Worm (Caenorhabditis elegans): ENCODE measurements around the gene str-109.

Gene str-109

DNA sequence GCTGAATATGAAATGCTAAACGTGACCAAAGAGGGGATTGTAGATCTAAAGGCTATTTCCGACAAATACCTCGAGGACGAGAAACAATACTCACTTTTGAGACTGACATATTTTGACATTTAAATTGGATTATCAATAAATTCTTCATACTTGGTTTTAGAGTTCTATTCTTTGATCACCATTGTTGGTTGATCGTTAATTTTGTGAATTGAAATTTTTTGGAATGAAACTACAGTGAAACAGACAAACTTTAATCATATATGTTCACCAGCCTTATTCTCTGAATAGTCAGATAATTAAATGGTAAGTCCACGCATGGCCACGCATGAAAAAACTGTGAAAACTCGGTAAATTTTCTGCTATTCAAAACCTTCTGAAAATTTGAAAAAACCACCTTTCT lies 40.6 kb upstream of the str-109 start, which contains the start of gene F11A5.18:
Gene F11A5.18, plus strand, starts transcription at position 301 of the 400 bp plus-strand sequence.
- TF ChIP-seq lin-15B (tag; optimal IDR thresholded peaks at IDR 0.05) (no peak), ZK546.5 (tag; optimal IDR thresholded peaks at IDR 0.05) (no peak), hmg-11 (tag; optimal IDR thresholded peaks at IDR 0.05) (no peak), daf-12 (tag; optimal IDR thresholded peaks at IDR 0.05) (no peak), nhr-12 (tag; optimal IDR thresholded peaks at IDR 0.05) (no peak), nhr-237 (tag; optimal IDR thresholded peaks at IDR 0.05) (no peak)

- TF ChIP-seq nfya-1 (tag; optimal IDR thresholded peaks at IDR 0.05; ENCODE audit: insufficient read depth) (no peak), tbx-2 (tag; optimal IDR thresholded peaks at IDR 0.05) (no peak)
Measured at ce11 chrV:16201730-16202129, 39.7 kb upstream of the str-109 start, which contains the start of gene F11A5.17. TSS of gene F11A5.17 (plus strand) at chrV:16202030.

DNA sequence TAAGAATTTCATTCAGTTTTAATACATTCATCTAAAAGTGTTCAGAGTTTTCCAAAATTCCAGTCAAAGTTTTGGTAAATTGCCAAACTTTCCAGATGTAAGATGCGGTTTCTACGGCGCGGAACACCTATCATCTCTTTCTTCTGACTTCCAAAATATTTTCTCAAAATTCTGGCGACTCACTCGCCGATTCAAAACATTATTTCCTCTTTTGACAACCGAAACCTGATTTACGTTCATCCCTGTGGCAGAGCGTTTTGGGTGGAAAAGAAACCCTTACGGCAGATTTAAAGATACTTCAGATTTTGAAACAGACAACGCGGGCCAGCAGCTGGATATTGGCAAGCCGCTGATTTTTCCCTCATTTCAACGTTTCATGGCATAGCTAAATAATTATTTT lies 36.0 kb upstream of the str-109 start, which contains the start of gene F11A5.5:
Gene F11A5.5, plus strand, starts transcription at position 301 of the 400 bp plus-strand sequence.
- TF ChIP-seq nhr-77 (tag; optimal IDR thresholded peaks at IDR 0.05): no peak
- TF ChIP-seq unc-39 (tag; optimal IDR thresholded peaks at IDR 0.05): no peak
- no peak for TF ChIP-seq elt-1 (tag; optimal IDR thresholded peaks at IDR 0.05)
- no peak for TF ChIP-seq fkh-10 (GFP tag; optimal IDR thresholded peaks at IDR 0.05)
- no peak for TF ChIP-seq nhr-76 (tag; optimal IDR thresholded peaks at IDR 0.05)
- TF ChIP-seq ztf-11 (tag; optimal IDR thresholded peaks at IDR 0.05): no peak

DNA sequence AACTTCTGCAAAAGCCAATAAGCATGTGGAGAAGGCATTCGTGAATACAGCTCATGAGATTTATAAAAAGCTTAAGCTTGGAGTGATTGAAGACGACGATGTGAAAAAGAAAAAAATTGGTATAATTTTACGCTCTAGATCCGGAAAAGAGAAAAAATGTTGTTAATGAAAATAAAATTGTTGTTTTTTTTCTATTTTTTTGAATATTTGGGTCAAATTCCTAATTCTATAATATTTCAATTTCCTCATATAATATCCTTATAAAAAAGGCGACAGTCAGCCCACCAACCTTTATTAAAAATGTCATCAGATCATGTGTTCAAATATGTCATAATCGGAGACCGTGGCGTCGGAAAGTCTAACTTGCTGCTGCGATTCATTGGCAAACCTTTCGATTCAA lies 33.4 kb upstream of the str-109 start, which contains the start of gene rabr-3:
Gene rabr-3, plus strand, starts transcription at position 301 of the 400 bp plus-strand sequence.
- TF ChIP-seq R02D3.7 (tag; optimal IDR thresholded peaks at IDR 0.05): no peak
- no peak for TF ChIP-seq egl-27 (tag; optimal IDR thresholded peaks at IDR 0.05)
- no peak for TF ChIP-seq mml-1 (tag; optimal IDR thresholded peaks at IDR 0.05)
- TF ChIP-seq nhr-77 (tag; optimal IDR thresholded peaks at IDR 0.05): no peak
- TF ChIP-seq nhr-67 (tag; optimal IDR thresholded peaks at IDR 0.05): no peak
- TF ChIP-seq nhr-28 (tag; optimal IDR thresholded peaks at IDR 0.05): no peak
- no peak for TF ChIP-seq sea-2 (GFP tag; optimal IDR thresholded peaks at IDR 0.05)
- TF ChIP-seq ZK546.5 (tag; optimal IDR thresholded peaks at IDR 0.05): no peak
- no peak for TF ChIP-seq ceh-9 (tag; optimal IDR thresholded peaks at IDR 0.05)
- TF ChIP-seq pqm-1 (tag; optimal IDR thresholded peaks at IDR 0.05): no peak
- TF ChIP-seq snpc-4 (tag; optimal IDR thresholded peaks at IDR 0.05): no peak
- no peak for TF ChIP-seq aly-2 (tag; optimal IDR thresholded peaks at IDR 0.05)
- TF ChIP-seq tbx-2 (tag; optimal IDR thresholded peaks at IDR 0.05): no peak

ce11 chrV:16194639-16195038 lies 32.6 kb upstream of the str-109 start, which contains the start of gene rabr-4:
TSS of gene rabr-4 (plus strand) at chrV:16194939.
- no peak for TF ChIP-seq ceh-28 (tag; optimal IDR thresholded peaks at IDR 0.05)

DNA sequence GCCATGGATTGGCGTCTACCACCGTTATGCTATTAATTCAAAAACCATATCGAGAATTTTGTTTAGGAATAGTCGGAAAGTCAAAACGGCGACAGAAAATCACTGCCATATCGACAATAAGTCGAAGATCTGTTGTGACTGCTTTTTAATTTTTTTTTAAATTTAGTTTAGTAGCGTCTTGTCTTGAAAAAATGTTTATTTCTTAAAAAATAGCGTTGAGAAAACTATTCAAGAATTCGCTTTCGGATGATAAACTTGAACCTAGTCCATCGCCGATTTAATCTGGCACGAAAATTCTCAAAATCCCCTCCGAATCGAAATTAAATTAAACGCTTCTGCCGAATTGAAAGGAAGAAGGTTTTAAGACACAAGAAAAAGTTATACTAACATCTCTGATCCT lies 30.1 kb upstream of the str-109 start, which contains the start of gene srh-279:
Gene srh-279, plus strand, starts transcription at position 301 of the 400 bp plus-strand sequence.
- TF ChIP-seq daf-12 (tag; optimal IDR thresholded peaks at IDR 0.05): no peak
- TF ChIP-seq egl-27 (tag; optimal IDR thresholded peaks at IDR 0.05): no peak
- no peak for TF ChIP-seq snpc-4 (tag; optimal IDR thresholded peaks at IDR 0.05)
- TF ChIP-seq nfya-1 (tag; optimal IDR thresholded peaks at IDR 0.05; ENCODE audit: insufficient read depth): no peak
- TF ChIP-seq aly-2 (tag; optimal IDR thresholded peaks at IDR 0.05): no peak
- no peak for TF ChIP-seq ceh-9 (tag; optimal IDR thresholded peaks at IDR 0.05)
- TF ChIP-seq ceh-16 (tag; optimal IDR thresholded peaks at IDR 0.05): no peak

ce11 chrV:16190485-16190884 lies 28.5 kb upstream of the str-109 start, which contains the start of gene srh-281:
TSS of gene srh-281 (plus strand) at chrV:16190785.
- TF ChIP-seq ceh-16 (tag; optimal IDR thresholded peaks at IDR 0.05): no peak
- TF ChIP-seq nhr-67 (tag; optimal IDR thresholded peaks at IDR 0.05): no peak
- no peak for TF ChIP-seq elt-3 (tag; optimal IDR thresholded peaks at IDR 0.05)
- no peak for TF ChIP-seq hmg-11 (tag; optimal IDR thresholded peaks at IDR 0.05)
- TF ChIP-seq lin-39 (tag; optimal IDR thresholded peaks at IDR 0.05): no peak
- TF ChIP-seq fkh-10 (GFP tag; optimal IDR thresholded peaks at IDR 0.05): no peak
- no peak for TF ChIP-seq fos-1 (tag; optimal IDR thresholded peaks at IDR 0.05)
- no peak for TF ChIP-seq fkh-2 (tag; optimal IDR thresholded peaks at IDR 0.05)
- no peak for TF ChIP-seq unc-62 (GFP tag; optimal IDR thresholded peaks at IDR 0.05)
- no peak for TF ChIP-seq nhr-28 (tag; optimal IDR thresholded peaks at IDR 0.05)
- no peak for TF ChIP-seq sea-2 (GFP tag; optimal IDR thresholded peaks at IDR 0.05)
- no peak for TF ChIP-seq lsy-12 (tag; optimal IDR thresholded peaks at IDR 0.05)
- TF ChIP-seq nhr-77 (tag; optimal IDR thresholded peaks at IDR 0.05): no peak
- TF ChIP-seq ceh-28 (tag; optimal IDR thresholded peaks at IDR 0.05): no peak
- no peak for TF ChIP-seq snpc-4 (tag; optimal IDR thresholded peaks at IDR 0.05)
- no peak for TF ChIP-seq nhr-237 (tag; optimal IDR thresholded peaks at IDR 0.05)
- no peak for TF ChIP-seq nhr-76 (tag; optimal IDR thresholded peaks at IDR 0.05)
- TF ChIP-seq mdl-1 (tag; optimal IDR thresholded peaks at IDR 0.05): no peak
- no peak for TF ChIP-seq pqm-1 (tag; optimal IDR thresholded peaks at IDR 0.05)
- TF ChIP-seq elt-1 (tag; optimal IDR thresholded peaks at IDR 0.05): no peak
